Worm (Caenorhabditis elegans): ENCODE results near the gene C16C10.4.

Gene C16C10.4

ce11 chrIII:4210661-4211060 is 39.5 kb downstream of the C16C10.4 start:
- TF ChIP-seq unc-62 (GFP tag; optimal IDR thresholded peaks at IDR 0.05) (no peak), ztf-11 (tag; optimal IDR thresholded peaks at IDR 0.05) (no peak), nhr-129 (tag; optimal IDR thresholded peaks at IDR 0.05) (no peak), elt-1 (tag; optimal IDR thresholded peaks at IDR 0.05) (no peak), ama-1 (optimal IDR thresholded peaks at IDR 0.05) (no peak), nhr-6 (tag; optimal IDR thresholded peaks at IDR 0.05) (no peak), unc-55 (GFP tag; optimal IDR thresholded peaks at IDR 0.05) (no peak), ZK546.5 (tag; optimal IDR thresholded peaks at IDR 0.05) (no peak), zag-1 (tag; optimal IDR thresholded peaks at IDR 0.05) (no peak), ztf-4 (tag; optimal IDR thresholded peaks at IDR 0.05) (no peak), sma-3 (GFP tag; optimal IDR thresholded peaks at IDR 0.05) (no peak), aly-2 (tag; optimal IDR thresholded peaks at IDR 0.05) (no peak), ceh-82 (tag; optimal IDR thresholded peaks at IDR 0.05) (no peak)

- TF ChIP-seq lsy-2 (tag; optimal IDR thresholded peaks at IDR 0.05): peak in 1 of 2 experiments; percentile 27
- TF ChIP-seq C34F6.9 (tag; optimal IDR thresholded peaks at IDR 0.05): peak; percentile 39
- peak; percentile 5 for TF ChIP-seq crh-2 (tag; optimal IDR thresholded peaks at IDR 0.05)
- no peak for TF ChIP-seq sem-4 (tag; optimal IDR thresholded peaks at IDR 0.05)
- TF ChIP-seq snpc-4 (tag; optimal IDR thresholded peaks at IDR 0.05): no peak
Measured at ce11 chrIII:4220864-4221263, 49.7 kb downstream of the C16C10.4 start.

ce11 chrIII:4221527-4221926 is 50.4 kb downstream of the C16C10.4 start:
- TF ChIP-seq mdl-1 (tag; optimal IDR thresholded peaks at IDR 0.05) (peak in 1 of 2 experiments; percentile 16), skn-1 (tag; optimal IDR thresholded peaks at IDR 0.05) (no peak), nhr-77 (tag; optimal IDR thresholded peaks at IDR 0.05) (no peak), ceh-16 (tag; optimal IDR thresholded peaks at IDR 0.05) (no peak), crh-2 (tag; optimal IDR thresholded peaks at IDR 0.05) (no peak)
